Worm (Caenorhabditis elegans): ENCODE data around the gene F29C4.4.

ce11 chrIV:157809-158208 is 46.3 kb downstream of the F29C4.4 start, which contains the start of gene gegf-1:
- no peak for TF ChIP-seq T22C8.4 (GFP tag; IDR thresholded peaks at IDR 0.05)
- TF ChIP-seq med-1 (GFP tag; optimal IDR thresholded peaks at IDR 0.05; ENCODE audit: insufficient read depth), result no peak
- TF ChIP-seq ref-1 (GFP tag; conservative IDR thresholded peaks at IDR 0.05), result no peak
- no peak for TF ChIP-seq flt-1 (GFP tag; IDR thresholded peaks at IDR 0.05)
- TF ChIP-seq tab-1 (GFP tag; IDR thresholded peaks at IDR 0.05), result no peak
- TF ChIP-seq ztf-23 (GFP tag; IDR thresholded peaks at IDR 0.05), result no peak
- no peak for TF ChIP-seq ztf-29 (GFP tag; IDR thresholded peaks at IDR 0.05)
- no peak for TF ChIP-seq klf-2 (GFP tag; conservative IDR thresholded peaks at IDR 0.05)
